Worm (Caenorhabditis elegans) whole organism, early embryonic: Measurements from ENCODE around the gene vha-5.

Experiments used
- F13C5.2 ChIP-seq: sonication (generic microtip); optimal IDR thresholded peaks from 2 replicates; lab custom pipeline; 2017; ENCODE audit warnings: mild to moderate bottlenecking, missing genetic modification characterization, inconsistent platforms, missing compliant biosample characterization
- aly-1 ChIP-seq: sonication (generic microtip); optimal IDR thresholded peaks from 2 replicates; lab custom pipeline; 2016; ENCODE audit warnings: missing genetic modification characterization, missing compliant biosample characterization
- ama-1 ChIP-seq: fragments of 150-350 bp; optimal IDR thresholded peaks from 2 replicates; lab custom pipeline; 2014
- flt-1 ChIP-seq: fragments of 200-800 bp; sonication (Bioruptor generic); IDR thresholded peaks from 2 replicates; pipeline ENCODE4 v1.3.6; 2022; ENCODE audit warnings: missing genetic modification characterization, missing compliant biosample characterization
- hmbx-1 ChIP-seq: sonication (generic microtip); optimal IDR thresholded peaks from 2 replicates; lab custom pipeline; 2016; ENCODE audit warnings: mild to moderate bottlenecking, missing genetic modification characterization, missing compliant biosample characterization
- tbx-37 ChIP-seq: fragments of 200-800 bp; sonication (Bioruptor generic); conservative IDR thresholded peaks from 2 replicates; pipeline ENCODE4 v1.3.6; 2022; ENCODE audit warnings: missing genetic modification reagents, missing genetic modification characterization, missing compliant biosample characterization

DNA sequence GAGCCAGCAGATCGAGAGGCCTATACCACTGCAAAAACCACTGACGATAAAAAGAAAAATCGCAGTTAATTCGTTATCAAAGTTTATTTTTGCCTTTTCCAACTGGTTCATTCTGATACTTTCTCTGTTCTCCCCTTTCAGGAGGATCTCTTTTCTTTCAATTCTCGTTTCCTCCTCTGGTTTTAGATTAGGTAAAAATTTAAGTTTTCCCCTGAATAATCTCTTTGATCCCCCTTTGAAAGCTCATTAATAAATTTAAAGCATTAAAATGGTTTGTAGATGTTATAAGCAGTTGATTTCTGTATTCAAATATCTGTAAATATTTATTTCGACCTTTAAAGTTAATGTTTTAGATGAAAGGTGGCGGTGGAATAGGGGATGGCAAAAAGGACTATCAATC lies 12.5 kb upstream of the vha-5 start, which contains the start of gene K07H8.2:
- no peak for TF ChIP-seq F13C5.2 (tag; lab: Kevin White, UChicago)
- no peak for TF ChIP-seq hmbx-1 (tag; lab: Kevin White, UChicago)
- no peak for TF ChIP-seq aly-1
- no peak for TF ChIP-seq ama-1 (lab: Kevin White, UChicago)
- TF ChIP-seq tbx-37 (GFP tag; lab: Robert Waterston, UW): no peak
- TF ChIP-seq flt-1: no peak
